Worm (Caenorhabditis elegans) whole organism, L1 larva: ENCODE data around the gene T04B8.5.

Experiments used
- C16A3.4 ChIP-seq: fragments of 150-350 bp; optimal IDR thresholded peaks from 2 replicates; lab custom pipeline; 2014; ENCODE audit warnings: missing biosample characterization, missing genetic modification characterization
- alr-1 ChIP-seq: fragments of 200-800 bp; sonication (Bioruptor generic); optimal IDR thresholded peaks from 2 replicates; lab custom pipeline; 2018; ENCODE audit warnings: borderline replicate concordance, mild to moderate bottlenecking, missing genetic modification characterization, missing compliant biosample characterization
- ama-1 ChIP-seq: fragments of 150-350 bp; optimal IDR thresholded peaks from 2 replicates; lab custom pipeline; 2014
- blmp-1 ChIP-seq: fragments of 150-350 bp; optimal IDR thresholded peaks from 2 replicates; lab custom pipeline; 2014; ENCODE audit warnings: missing biosample characterization, missing genetic modification characterization
- ceh-63 ChIP-seq: fragments of 200-800 bp; sonication (Bioruptor generic); optimal IDR thresholded peaks from 2 replicates; lab custom pipeline; 2018; ENCODE audit warnings: mild to moderate bottlenecking, missing genetic modification characterization, missing compliant biosample characterization
- ceh-8 ChIP-seq: fragments of 200-800 bp; sonication (Bioruptor generic); optimal IDR thresholded peaks from 2 replicates; lab custom pipeline; 2018; ENCODE audit warnings: mild to moderate bottlenecking, missing genetic modification characterization, moderate library complexity, missing compliant biosample characterization
- ceh-82 ChIP-seq, 3 experiments: fragments of 150-350 bp in 1 of 3; sonication (generic microtip) in 2 of 3; optimal IDR thresholded peaks; 2 replicates each; lab custom pipeline; 2014 to 2017; ENCODE audit warnings: missing biosample characterization in 3 of 3, missing genetic modification characterization in 3 of 3
- ceh-88 ChIP-seq: fragments of 200-800 bp; sonication (Bioruptor generic); IDR thresholded peaks from 2 replicates; pipeline ENCODE4 v1.3.6; 2022; ENCODE audit warnings: missing genetic modification characterization, missing compliant biosample characterization
- ceh-90 ChIP-seq: sonication (generic microtip); optimal IDR thresholded peaks from 2 replicates; lab custom pipeline; 2016; ENCODE audit warnings: missing genetic modification characterization, missing compliant biosample characterization
- ces-1 ChIP-seq: fragments of 150-350 bp; optimal IDR thresholded peaks from 2 replicates; lab custom pipeline; 2014; ENCODE audit warnings: missing biosample characterization, missing genetic modification reagents, missing genetic modification characterization
- dpl-1 ChIP-seq, 3 experiments: fragments of 150-350 bp in 2 of 3; sonication (generic microtip) in 1 of 3; optimal IDR thresholded peaks; 2 replicates each; lab custom pipeline; 2014 to 2017; ENCODE audit warnings: missing biosample characterization in 3 of 3, missing genetic modification characterization in 3 of 3, missing genetic modification reagents in 3 of 3
- efl-3 ChIP-seq: fragments of 200-800 bp; sonication (Bioruptor generic); optimal IDR thresholded peaks from 2 replicates; lab custom pipeline; 2018; ENCODE audit warnings: mild to moderate bottlenecking, missing genetic modification characterization, missing compliant biosample characterization
- egl-13 ChIP-seq: sonication (generic microtip); optimal IDR thresholded peaks from 2 replicates; lab custom pipeline; 2016; ENCODE audit warnings: missing genotype, missing genetic modification reagents, missing genetic modification characterization, missing compliant biosample characterization
- egl-27 ChIP-seq, 2 experiments: fragments of 150-350 bp in 1 of 2; sonication (generic microtip); optimal IDR thresholded peaks; 3 replicates each; lab custom pipeline; 2017 to 2018; ENCODE audit warnings: missing biosample characterization in 2 of 2, missing genetic modification characterization in 2 of 2, missing genetic modification reagents in 2 of 2
- elt-2 ChIP-seq: sonication (generic microtip); optimal IDR thresholded peaks from 2 replicates; lab custom pipeline; 2016; ENCODE audit warnings: missing genetic modification characterization, mild to moderate bottlenecking, inconsistent platforms, missing compliant biosample characterization, missing genetic modification reagents
- elt-3 ChIP-seq, 6 experiments: fragments of 150-350 bp in 1 of 6; sonication (generic microtip); optimal IDR thresholded peaks; 2 replicates each; lab custom pipeline; 2017 to 2018; ENCODE audit warnings: missing biosample characterization in 6 of 6, missing genetic modification characterization in 6 of 6, inconsistent platforms in 1 of 6
- fkh-10 ChIP-seq: sonication (generic microtip); optimal IDR thresholded peaks from 2 replicates; lab custom pipeline; 2017; ENCODE audit warnings: missing biosample characterization, missing genetic modification reagents, missing genetic modification characterization
- fkh-4 ChIP-seq: sonication (generic microtip); optimal IDR thresholded peaks from 2 replicates; lab custom pipeline; 2016; ENCODE audit warnings: missing compliant biosample characterization, missing genetic modification characterization, borderline replicate concordance
- fkh-8 ChIP-seq: sonication (generic microtip); optimal IDR thresholded peaks from 2 replicates; lab custom pipeline; 2016; ENCODE audit warnings: mild to moderate bottlenecking, missing genetic modification characterization, missing compliant biosample characterization
- fos-1 ChIP-seq: fragments of 150-350 bp; optimal IDR thresholded peaks from 2 replicates; lab custom pipeline; 2014; ENCODE audit warnings: missing biosample characterization, missing genetic modification characterization
- grh-1 ChIP-seq: fragments of 200-800 bp; sonication (Bioruptor generic); IDR thresholded peaks from 2 replicates; pipeline ENCODE4 v1.3.6; 2022; ENCODE audit warnings: missing genetic modification reagents, missing genetic modification characterization, missing compliant biosample characterization
- hlh-4 ChIP-seq: sonication (generic microtip); optimal IDR thresholded peaks from 2 replicates; lab custom pipeline; 2016; ENCODE audit warnings: mild to moderate bottlenecking, missing genetic modification characterization, missing compliant biosample characterization
- jun-1 ChIP-seq: fragments of 150-350 bp; optimal IDR thresholded peaks from 2 replicates; lab custom pipeline; 2014; ENCODE audit warnings: missing biosample characterization, missing genetic modification reagents, missing genetic modification characterization
- lin-15B ChIP-seq: fragments of 150-350 bp; sonication (generic microtip); optimal IDR thresholded peaks from 3 replicates; lab custom pipeline; 2014; ENCODE audit warnings: missing biosample characterization, missing genetic modification characterization
- lin-35 ChIP-seq, 2 experiments: fragments of 150-350 bp; optimal IDR thresholded peaks; 2 replicates each; lab custom pipeline; 2014; ENCODE audit warnings: missing biosample characterization in 2 of 2, missing genetic modification characterization in 2 of 2, missing genetic modification reagents in 2 of 2
- lsy-2 ChIP-seq, 2 experiments: fragments of 150-350 bp; optimal IDR thresholded peaks; 2 replicates each; lab custom pipeline; 2014; ENCODE audit warnings: missing biosample characterization in 2 of 2, missing genetic modification characterization in 2 of 2
- mdl-1 ChIP-seq, 2 experiments: fragments of 150-350 bp; optimal IDR thresholded peaks; 2 replicates each; lab custom pipeline; 2014 to 2017; ENCODE audit warnings: missing biosample characterization in 2 of 2, missing genetic modification characterization in 2 of 2, inconsistent platforms in 1 of 2
- mep-1 ChIP-seq: fragments of 150-350 bp; optimal IDR thresholded peaks from 2 replicates; lab custom pipeline; 2014; ENCODE audit warnings: missing biosample characterization, missing genetic modification characterization
- nhr-19 ChIP-seq: fragments of 200-800 bp; sonication (Bioruptor generic); conservative IDR thresholded peaks from 2 replicates; pipeline ENCODE4 v1.3.6; 2022; ENCODE audit warnings: missing genetic modification characterization, missing compliant biosample characterization
- nhr-28 ChIP-seq: fragments of 150-350 bp; optimal IDR thresholded peaks from 2 replicates; lab custom pipeline; 2014; ENCODE audit warnings: missing biosample characterization, missing genetic modification characterization
- nhr-47 ChIP-seq: sonication (generic microtip); optimal IDR thresholded peaks from 2 replicates; lab custom pipeline; 2016; ENCODE audit warnings: mild to moderate bottlenecking, missing genetic modification characterization, moderate library complexity, missing compliant biosample characterization
- nhr-71 ChIP-seq: sonication (generic microtip); optimal IDR thresholded peaks from 2 replicates; lab custom pipeline; 2016; ENCODE audit warnings: mild to moderate bottlenecking, missing genetic modification characterization, moderate library complexity, missing compliant biosample characterization
- nhr-77 ChIP-seq: fragments of 150-350 bp; optimal IDR thresholded peaks from 2 replicates; lab custom pipeline; 2014; ENCODE audit warnings: missing biosample characterization, missing genetic modification characterization
- nhr-84 ChIP-seq: sonication (generic microtip); optimal IDR thresholded peaks from 2 replicates; lab custom pipeline; 2017; ENCODE audit warnings: missing biosample characterization, missing genetic modification characterization
- nhr-85 ChIP-seq: sonication (generic microtip); peaks from one replicate; lab custom pipeline; 2016; ENCODE audit warnings: missing genetic modification characterization, inconsistent platforms, missing compliant biosample characterization
- pag-3 ChIP-seq: sonication (generic microtip); optimal IDR thresholded peaks from 2 replicates; lab custom pipeline; 2017; ENCODE audit warnings: missing genetic modification characterization, mild to moderate bottlenecking, missing compliant biosample characterization, antibody characterized with exemption, borderline replicate concordance; ENCODE audit not compliant: insufficient read depth
- pax-3 ChIP-seq: fragments of 200-800 bp; sonication (Bioruptor generic); optimal IDR thresholded peaks from 2 replicates; lab custom pipeline; 2018; ENCODE audit warnings: mild to moderate bottlenecking, missing genetic modification characterization, moderate library complexity, missing compliant biosample characterization
- rnt-1 ChIP-seq: sonication (generic microtip); optimal IDR thresholded peaks from 2 replicates; lab custom pipeline; 2016; ENCODE audit warnings: mild to moderate bottlenecking, missing genetic modification characterization, moderate library complexity, missing compliant biosample characterization
- skn-1 ChIP-seq: fragments of 150-350 bp; optimal IDR thresholded peaks from 2 replicates; lab custom pipeline; 2014; ENCODE audit warnings: missing biosample characterization, missing genetic modification characterization
- snu-23 ChIP-seq: sonication (generic microtip); optimal IDR thresholded peaks from 2 replicates; lab custom pipeline; 2016; ENCODE audit warnings: missing genetic modification characterization, missing compliant biosample characterization
- sup-37 ChIP-seq: fragments of 200-800 bp; sonication (Bioruptor generic); optimal IDR thresholded peaks from 2 replicates; lab custom pipeline; 2018; ENCODE audit warnings: mild to moderate bottlenecking, missing genetic modification characterization, missing compliant biosample characterization
- tlp-1 ChIP-seq: fragments of 150-350 bp; optimal IDR thresholded peaks from 2 replicates; lab custom pipeline; 2014; ENCODE audit warnings: missing biosample characterization, missing genetic modification characterization
- unc-62 ChIP-seq: fragments of 150-350 bp; optimal IDR thresholded peaks from 2 replicates; lab custom pipeline; 2014; ENCODE audit warnings: missing biosample characterization, missing genetic modification reagents, missing genetic modification characterization
- zag-1 ChIP-seq: fragments of 150-350 bp; optimal IDR thresholded peaks from 2 replicates; lab custom pipeline; 2014; ENCODE audit warnings: missing biosample characterization, missing genetic modification characterization
- zip-4 ChIP-seq: fragments of 200-800 bp; sonication (Bioruptor generic); optimal IDR thresholded peaks from 2 replicates; lab custom pipeline; 2018; ENCODE audit warnings: mild to moderate bottlenecking, missing genetic modification characterization, moderate library complexity, missing compliant biosample characterization
- ztf-4 ChIP-seq: fragments of 150-350 bp; optimal IDR thresholded peaks from 2 replicates; lab custom pipeline; 2014; ENCODE audit warnings: missing biosample characterization, missing genetic modification characterization

T04B8.5 gene

ce11 chrII:608341-608740, 16.0 kb downstream of the T04B8.5 start, which contains the start of gene W04H10.6:
W04H10.6 (minus strand) TSS chrII:608441.
- TF ChIP-seq nhr-77 (tag; lab: Kevin White, UChicago) (no peak), dpl-1 (GFP tag; optimal IDR thresholded peaks at IDR 0.05; lab: Kevin White, UChicago) (peak in 2 of 3 experiments; percentile 20 to 24), nhr-85 (tag; lab: Kevin White, UChicago) (peak; percentile 78), ceh-82 (tag; optimal IDR thresholded peaks at IDR 0.05; lab: Kevin White, UChicago) (no peak), lsy-2 (tag; optimal IDR thresholded peaks at IDR 0.05; lab: Kevin White, UChicago) (no peak), efl-3 (GFP tag; lab: Kevin White, UChicago) (no peak), ztf-4 (no peak), blmp-1 (tag; lab: Kevin White, UChicago) (peak; percentile 36), unc-62 (GFP tag; lab: Kevin White, UChicago) (no peak), nhr-71 (no peak), nhr-47 (tag; lab: Kevin White, UChicago) (no peak), snu-23 (peak; percentile 31)

- TF ChIP-seq fkh-4 (no peak), sup-37 (GFP tag; lab: Kevin White, UChicago) (no peak), ceh-82 (tag; optimal IDR thresholded peaks at IDR 0.05; lab: Kevin White, UChicago) (no peak), ceh-90 (tag; lab: Kevin White, UChicago) (no peak), jun-1 (no peak), alr-1 (tag; lab: Kevin White, UChicago) (no peak), lin-35 (GFP tag; optimal IDR thresholded peaks at IDR 0.05; lab: Kevin White, UChicago) (no peak)
These were observed 18.3 kb downstream of the T04B8.5 start, which contains the start of gene W04H10.5 for ce11 chrII:606033-606432. W04H10.5 (plus strand) TSS chrII:606333.

- no peak for TF ChIP-seq grh-1 (GFP tag; lab: Robert Waterston, UW)
- no peak for TF ChIP-seq fos-1 (tag; lab: Kevin White, UChicago)
- TF ChIP-seq C16A3.4, result no peak
- no peak for TF ChIP-seq fkh-8 (tag; lab: Kevin White, UChicago)
- no peak for TF ChIP-seq ceh-88
- no peak for TF ChIP-seq rnt-1 (tag; lab: Kevin White, UChicago)
- no peak for TF ChIP-seq hlh-4
- no peak for TF ChIP-seq ceh-8
- no peak for TF ChIP-seq nhr-47 (tag; lab: Kevin White, UChicago)
- no peak for TF ChIP-seq skn-1
- no peak for TF ChIP-seq fkh-4
- TF ChIP-seq zag-1 (tag; lab: Kevin White, UChicago), result no peak
- TF ChIP-seq elt-3 (tag; optimal IDR thresholded peaks at IDR 0.05; lab: Kevin White, UChicago), result no peak
- TF ChIP-seq pag-3 (tag; lab: Kevin White, UChicago), result no peak
- no peak for TF ChIP-seq nhr-19 (GFP tag; lab: Robert Waterston, UW)
- no peak for TF ChIP-seq blmp-1 (tag; lab: Kevin White, UChicago)
- TF ChIP-seq lin-15B, result no peak
- no peak for TF ChIP-seq zip-4 (GFP tag; lab: Kevin White, UChicago)
These were observed 19.1 kb downstream of the T04B8.5 start, which contains the start of gene W04H10.2 for ce11 chrII:605267-605666. W04H10.2 (plus strand) TSS chrII:605567.

ce11 chrII:602969-603368, 21.4 kb downstream of the T04B8.5 start:
- TF ChIP-seq pag-3 (tag; lab: Kevin White, UChicago), result no peak
- peak; percentile 87 for TF ChIP-seq mep-1 (tag; lab: Kevin White, UChicago)
- TF ChIP-seq tlp-1 (tag; lab: Kevin White, UChicago), result no peak
- TF ChIP-seq ceh-63 (GFP tag; lab: Kevin White, UChicago), result no peak
- no peak for TF ChIP-seq egl-13
- peak in 1 of 3 experiments; percentile 56 for TF ChIP-seq ceh-82 (tag; optimal IDR thresholded peaks at IDR 0.05; lab: Kevin White, UChicago)
- peak; percentile 40 for TF ChIP-seq ztf-4
- peak in 1 of 2 experiments; percentile 81 for TF ChIP-seq mdl-1 (tag; optimal IDR thresholded peaks at IDR 0.05; lab: Kevin White, UChicago)
- TF ChIP-seq ama-1, result no peak
- TF ChIP-seq nhr-28 (tag; lab: Kevin White, UChicago), result no peak
- peak; percentile 66 to 74 for TF ChIP-seq lsy-2 (tag; optimal IDR thresholded peaks at IDR 0.05; lab: Kevin White, UChicago)
- TF ChIP-seq nhr-71, result peak; percentile 86
- TF ChIP-seq elt-2 (tag; lab: Kevin White, UChicago), result no peak
- no peak for TF ChIP-seq ceh-8
- no peak for TF ChIP-seq fkh-10 (GFP tag; lab: Kevin White, UChicago)
- peak in 1 of 6 experiments; percentile 25 for TF ChIP-seq elt-3 (tag; optimal IDR thresholded peaks at IDR 0.05; lab: Kevin White, UChicago)
- TF ChIP-seq ces-1 (GFP tag; lab: Kevin White, UChicago), result no peak
- TF ChIP-seq nhr-19 (GFP tag; lab: Robert Waterston, UW), result no peak
- TF ChIP-seq pax-3 (tag; lab: Kevin White, UChicago), result no peak
- peak; percentile 40 for TF ChIP-seq nhr-47 (tag; lab: Kevin White, UChicago)
- TF ChIP-seq sup-37 (GFP tag; lab: Kevin White, UChicago), result no peak
- TF ChIP-seq dpl-1 (GFP tag; optimal IDR thresholded peaks at IDR 0.05; lab: Kevin White, UChicago), result peak; percentile 34 to 57 (median 49)
- TF ChIP-seq egl-27 (tag; optimal IDR thresholded peaks at IDR 0.05; lab: Kevin White, UChicago), result no peak
- TF ChIP-seq nhr-84, result no peak
